Worm (Caenorhabditis elegans) whole organism, L4 larva: ENCODE measurements around the gene ppk-3.

Experiments
- aha-1 ChIP-seq: fragments of 150-350 bp; peaks from one replicate; lab custom pipeline; 2014; ENCODE audit warnings: missing biosample characterization, missing genetic modification characterization
- ceh-28 ChIP-seq: fragments of 150-350 bp; optimal IDR thresholded peaks from 2 replicates; lab custom pipeline; 2014; ENCODE audit warnings: missing biosample characterization, missing genetic modification reagents, missing genetic modification characterization
- ceh-32 ChIP-seq: sonication (generic microtip); optimal IDR thresholded peaks from 2 replicates; lab custom pipeline; 2016; ENCODE audit warnings: mild to moderate bottlenecking, missing genetic modification characterization, missing compliant biosample characterization; ENCODE audit not compliant: poor library complexity
- ctbp-1 ChIP-seq: fragments of 200-800 bp; sonication (Bioruptor generic); IDR thresholded peaks from 2 replicates; pipeline ENCODE4 v1.3.6; 2022; ENCODE audit warnings: missing genetic modification reagents, missing genetic modification characterization, missing compliant biosample characterization
- egl-27 ChIP-seq: sonication (generic microtip); optimal IDR thresholded peaks from 3 replicates; lab custom pipeline; 2017; ENCODE audit warnings: missing biosample characterization, missing genetic modification reagents, missing genetic modification characterization
- fkh-10 ChIP-seq: fragments of 150-350 bp; optimal IDR thresholded peaks from 2 replicates; lab custom pipeline; 2014; ENCODE audit warnings: missing biosample characterization, missing genetic modification reagents, missing genetic modification characterization
- lin-15B ChIP-seq: fragments of 150-350 bp; sonication (generic microtip); optimal IDR thresholded peaks from 3 replicates; lab custom pipeline; 2014; ENCODE audit warnings: missing biosample characterization, missing genetic modification characterization
- lin-29 ChIP-seq: fragments of 200-800 bp; sonication (Bioruptor generic); IDR thresholded peaks from 2 replicates; pipeline ENCODE4 v1.3.6; 2022; ENCODE audit warnings: missing genetic modification reagents, missing genetic modification characterization, missing compliant biosample characterization
- madf-5 ChIP-seq, 2 experiments: fragments of 200-800 bp; sonication (Bioruptor generic); IDR thresholded peaks; 2 replicates each; pipeline ENCODE4 v1.3.6; 2022; ENCODE audit warnings: missing compliant biosample characterization in 2 of 2, missing genetic modification characterization in 2 of 2
- nhr-10 ChIP-seq: fragments of 150-350 bp; optimal IDR thresholded peaks from 2 replicates; lab custom pipeline; 2014; ENCODE audit warnings: missing biosample characterization, missing genetic modification characterization
- nhr-28 ChIP-seq: fragments of 150-350 bp; optimal IDR thresholded peaks from 2 replicates; lab custom pipeline; 2014; ENCODE audit warnings: missing biosample characterization, missing genetic modification characterization
- nhr-48 ChIP-seq: sonication (generic microtip); optimal IDR thresholded peaks from 2 replicates; lab custom pipeline; 2016; ENCODE audit warnings: mild to moderate bottlenecking, missing genetic modification characterization, missing compliant biosample characterization
- nhr-77 ChIP-seq: fragments of 150-350 bp; optimal IDR thresholded peaks from 2 replicates; lab custom pipeline; 2014; ENCODE audit warnings: missing biosample characterization, missing genetic modification characterization
- pqm-1 ChIP-seq: sonication (generic microtip); optimal IDR thresholded peaks from 2 replicates; lab custom pipeline; 2017; ENCODE audit warnings: missing biosample characterization, missing genetic modification characterization
- saeg-2 ChIP-seq: fragments of 200-800 bp; sonication (Bioruptor generic); IDR thresholded peaks from 2 replicates; pipeline ENCODE4 v1.3.6; 2022; ENCODE audit warnings: missing genetic modification reagents, missing genetic modification characterization, missing compliant biosample characterization
- unc-39 ChIP-seq: sonication (generic microtip); optimal IDR thresholded peaks from 2 replicates; lab custom pipeline; 2017; ENCODE audit warnings: missing biosample characterization, missing genetic modification characterization
- zag-1 ChIP-seq: fragments of 150-350 bp; optimal IDR thresholded peaks from 2 replicates; lab custom pipeline; 2014; ENCODE audit warnings: missing biosample characterization, missing genetic modification characterization
- zfp-2 ChIP-seq: sonication (generic microtip); optimal IDR thresholded peaks from 2 replicates; lab custom pipeline; 2016; ENCODE audit warnings: mild to moderate bottlenecking, missing genetic modification characterization, missing compliant biosample characterization
- zfp-3 ChIP-seq: fragments of 200-800 bp; sonication (Bioruptor generic); conservative IDR thresholded peaks from 2 replicates; pipeline ENCODE4 v1.3.6; 2022; ENCODE audit warnings: missing genetic modification reagents, missing genetic modification characterization, missing compliant biosample characterization

Gene ppk-3

ce11 chrX:12934768-12935167 lies 40.7 kb downstream of the ppk-3 start, which contains the start of gene gmap-1 (continued):
- TF ChIP-seq unc-39 (tag; lab: Kevin White, UChicago): no peak

DNA sequence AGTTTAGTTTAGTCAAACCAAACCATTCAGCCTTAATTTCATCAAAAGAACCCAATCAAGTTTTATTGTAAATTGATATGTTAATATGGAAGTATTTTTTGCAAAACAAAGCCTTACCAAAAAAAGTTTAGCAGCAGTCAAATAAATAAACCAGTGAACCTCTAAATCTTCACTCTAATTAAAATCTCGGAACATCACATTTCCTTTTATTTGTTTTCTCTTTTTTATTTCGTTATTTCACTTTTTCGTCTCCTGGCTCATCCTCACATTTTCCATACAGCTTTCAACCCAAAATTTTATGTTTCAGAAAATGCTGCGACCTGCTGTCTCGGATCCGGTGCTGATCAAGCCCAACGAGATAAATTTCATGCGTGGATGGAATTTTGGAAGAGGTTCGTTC lies 45.5 kb downstream of the ppk-3 start, which contains the start of gene C34E7.3:
TSS of gene C34E7.3 (plus strand) at position 301 of the 400 bp plus-strand sequence.
- TF ChIP-seq ctbp-1 (GFP tag; lab: Robert Waterston, UW) (no peak), saeg-2 (GFP tag; lab: Robert Waterston, UW) (no peak), zag-1 (no peak), nhr-10 (tag; lab: Kevin White, UChicago) (no peak), madf-5 (GFP tag; IDR thresholded peaks at IDR 0.05; lab: Robert Waterston, UW) (no peak), nhr-77 (tag; lab: Kevin White, UChicago) (no peak), fkh-10 (GFP tag; lab: Kevin White, UChicago) (no peak), ceh-28 (tag; lab: Kevin White, UChicago) (no peak), lin-29 (no peak), egl-27 (tag; lab: Kevin White, UChicago) (no peak), zfp-2 (tag; lab: Kevin White, UChicago) (no peak), lin-15B (tag; lab: Kevin White, UChicago) (no peak), zfp-3 (GFP tag; lab: Robert Waterston, UW) (no peak)

ce11 chrX:12928753-12929152 lies 46.7 kb downstream of the ppk-3 start:
- TF ChIP-seq pqm-1 (tag; lab: Kevin White, UChicago): peak; percentile 44
- peak; percentile 36 for TF ChIP-seq nhr-28
- no peak for TF ChIP-seq nhr-48 (tag; lab: Kevin White, UChicago)

DNA sequence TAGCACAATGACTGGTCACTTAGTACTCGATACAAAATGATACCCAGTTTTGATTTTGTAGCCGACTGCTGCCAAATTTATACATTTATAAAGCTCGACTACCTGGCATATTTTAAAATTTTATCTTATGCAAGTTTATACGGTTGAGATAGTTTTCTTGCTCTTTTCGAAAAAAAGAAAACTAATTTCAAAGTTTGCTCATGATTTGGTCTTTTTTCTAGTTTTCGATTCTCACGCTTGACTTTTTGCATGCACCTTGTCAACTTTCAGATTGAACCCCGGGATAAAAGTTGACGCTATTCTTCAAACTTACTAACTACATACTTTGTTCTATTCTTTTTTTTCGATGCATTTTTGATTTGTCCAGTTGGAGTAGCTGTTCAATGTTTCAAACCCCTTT lies 48.4 kb downstream of the ppk-3 start:
- TF ChIP-seq ceh-32 (tag; lab: Kevin White, UChicago) (no peak), aha-1 (peak; percentile 53)
